Worm (Caenorhabditis elegans) whole organism, L3 larva: Measurements from ENCODE around the gene F55G11.2.

Source experiments
- R02D3.7 ChIP-seq: fragments of 150-350 bp; optimal IDR thresholded peaks from 2 replicates; lab custom pipeline; 2014; ENCODE audit warnings: missing biosample characterization, missing genetic modification characterization
- ZK546.5 ChIP-seq: sonication (generic microtip); optimal IDR thresholded peaks from 2 replicates; lab custom pipeline; 2017; ENCODE audit warnings: missing biosample characterization, missing genetic modification characterization
- ama-1 ChIP-seq: fragments of 150-350 bp; optimal IDR thresholded peaks from 2 replicates; lab custom pipeline; 2018
- ceh-16 ChIP-seq: sonication (generic microtip); optimal IDR thresholded peaks from 2 replicates; lab custom pipeline; 2017; ENCODE audit warnings: missing biosample characterization, missing genetic modification characterization
- ceh-82 ChIP-seq: fragments of 150-350 bp; optimal IDR thresholded peaks from 2 replicates; lab custom pipeline; 2014; ENCODE audit warnings: missing biosample characterization, missing genetic modification characterization
- daf-12 ChIP-seq: fragments of 150-350 bp; optimal IDR thresholded peaks from 2 replicates; lab custom pipeline; 2014; ENCODE audit warnings: missing biosample characterization, missing genetic modification reagents, missing genetic modification characterization
- egl-27 ChIP-seq: sonication (generic microtip); optimal IDR thresholded peaks from 4 replicates; lab custom pipeline; 2017; ENCODE audit warnings: missing biosample characterization, missing genetic modification reagents, missing genetic modification characterization
- egl-5 ChIP-seq: fragments of 150-350 bp; optimal IDR thresholded peaks from 2 replicates; lab custom pipeline; 2017; ENCODE audit warnings: missing biosample characterization, missing genetic modification reagents, missing genetic modification characterization, inconsistent platforms
- elt-1 ChIP-seq: fragments of 150-350 bp; optimal IDR thresholded peaks from 2 replicates; lab custom pipeline; 2014; ENCODE audit warnings: missing biosample characterization, missing genetic modification characterization
- elt-2 ChIP-seq: sonication (generic microtip); optimal IDR thresholded peaks from 2 replicates; lab custom pipeline; 2016; ENCODE audit warnings: missing genetic modification reagents, mild to moderate bottlenecking, missing genetic modification characterization, missing compliant biosample characterization
- elt-3 ChIP-seq, 3 experiments: fragments of 150-350 bp in 1 of 3; sonication (generic microtip) in 2 of 3; optimal IDR thresholded peaks; 2 replicates in 2 of 3; 4 replicates in 1 of 3; lab custom pipeline; 2014 to 2017; ENCODE audit warnings: missing biosample characterization in 3 of 3, missing genetic modification characterization in 3 of 3
- eor-1 ChIP-seq, 2 experiments: fragments of 150-350 bp; optimal IDR thresholded peaks; 2 replicates each; lab custom pipeline; 2014 to 2018; ENCODE audit warnings: missing biosample characterization in 2 of 2, missing genetic modification characterization in 2 of 2
- fkh-10 ChIP-seq: sonication (generic microtip); optimal IDR thresholded peaks from 2 replicates; lab custom pipeline; 2017; ENCODE audit warnings: missing biosample characterization, missing genetic modification reagents, missing genetic modification characterization
- fkh-2 ChIP-seq: fragments of 150-350 bp; optimal IDR thresholded peaks from 2 replicates; lab custom pipeline; 2014; ENCODE audit warnings: missing biosample characterization, missing genetic modification reagents, missing genetic modification characterization
- fos-1 ChIP-seq: fragments of 150-350 bp; optimal IDR thresholded peaks from 2 replicates; lab custom pipeline; 2014; ENCODE audit warnings: missing biosample characterization, missing genetic modification characterization
- hmg-11 ChIP-seq: sonication (generic microtip); optimal IDR thresholded peaks from 2 replicates; lab custom pipeline; 2016; ENCODE audit warnings: missing genetic modification characterization, missing compliant biosample characterization
- lin-15B ChIP-seq: fragments of 150-350 bp; optimal IDR thresholded peaks from 2 replicates; lab custom pipeline; 2014; ENCODE audit warnings: missing biosample characterization, missing genetic modification characterization
- lsy-12 ChIP-seq: sonication (generic microtip); optimal IDR thresholded peaks from 2 replicates; lab custom pipeline; 2016; ENCODE audit warnings: mild to moderate bottlenecking, missing genetic modification characterization, missing compliant biosample characterization
- mml-1 ChIP-seq: fragments of 150-350 bp; sonication (generic microtip); optimal IDR thresholded peaks from 3 replicates; lab custom pipeline; 2014; ENCODE audit warnings: missing biosample characterization, missing genetic modification characterization
- nhr-12 ChIP-seq: fragments of 150-350 bp; optimal IDR thresholded peaks from 2 replicates; lab custom pipeline; 2014; ENCODE audit warnings: missing biosample characterization, missing genetic modification characterization
- nhr-23 ChIP-seq: fragments of 150-350 bp; optimal IDR thresholded peaks from 2 replicates; lab custom pipeline; 2014; ENCODE audit warnings: missing biosample characterization, missing genetic modification reagents, missing genetic modification characterization
- nhr-237 ChIP-seq: fragments of 150-350 bp; optimal IDR thresholded peaks from 2 replicates; lab custom pipeline; 2014; ENCODE audit warnings: missing biosample characterization, missing genetic modification characterization
- nhr-25 ChIP-seq: sonication (generic microtip); optimal IDR thresholded peaks from 2 replicates; lab custom pipeline; 2017; ENCODE audit warnings: missing biosample characterization, missing genetic modification characterization
- nhr-67 ChIP-seq: fragments of 150-350 bp; optimal IDR thresholded peaks from 2 replicates; lab custom pipeline; 2014; ENCODE audit warnings: missing biosample characterization, missing genetic modification characterization
- nhr-77 ChIP-seq: fragments of 150-350 bp; optimal IDR thresholded peaks from 2 replicates; lab custom pipeline; 2014; ENCODE audit warnings: missing biosample characterization, missing genetic modification characterization
- pha-4 ChIP-seq: fragments of 150-350 bp; optimal IDR thresholded peaks from 2 replicates; lab custom pipeline; 2014; ENCODE audit warnings: missing biosample characterization, missing genetic modification reagents, missing genetic modification characterization
- pqm-1 ChIP-seq: fragments of 150-350 bp; optimal IDR thresholded peaks from 2 replicates; lab custom pipeline; 2017; ENCODE audit warnings: missing biosample characterization, missing genetic modification characterization, inconsistent platforms
- sea-2 ChIP-seq: fragments of 150-350 bp; sonication (generic microtip); optimal IDR thresholded peaks from 4 replicates; lab custom pipeline; 2014; ENCODE audit warnings: missing biosample characterization, missing genetic modification reagents, missing genetic modification characterization
- skn-1 ChIP-seq: fragments of 150-350 bp; optimal IDR thresholded peaks from 2 replicates; lab custom pipeline; 2014; ENCODE audit warnings: missing biosample characterization, missing genetic modification characterization
- tbx-2 ChIP-seq: sonication (generic microtip); optimal IDR thresholded peaks from 2 replicates; lab custom pipeline; 2016; ENCODE audit warnings: mild to moderate bottlenecking, missing genetic modification characterization, missing compliant biosample characterization
- unc-39 ChIP-seq: sonication (generic microtip); optimal IDR thresholded peaks from 4 replicates; lab custom pipeline; 2017; ENCODE audit warnings: missing biosample characterization, missing genetic modification characterization
- unc-62 ChIP-seq: fragments of 150-350 bp; sonication (generic microtip); optimal IDR thresholded peaks from 4 replicates; lab custom pipeline; 2014; ENCODE audit warnings: missing biosample characterization, missing genetic modification reagents, missing genetic modification characterization
- zag-1 ChIP-seq: fragments of 150-350 bp; optimal IDR thresholded peaks from 2 replicates; lab custom pipeline; 2014; ENCODE audit warnings: missing biosample characterization, missing genetic modification characterization
- ztf-11 ChIP-seq: fragments of 150-350 bp; optimal IDR thresholded peaks from 2 replicates; lab custom pipeline; 2014; ENCODE audit warnings: missing biosample characterization, missing genetic modification characterization
- ztf-4 ChIP-seq: fragments of 150-350 bp; optimal IDR thresholded peaks from 2 replicates; lab custom pipeline; 2014; ENCODE audit warnings: missing biosample characterization, missing genetic modification characterization

Gene F55G11.2

ce11 chrIV:12924332-12924731 is 44.8 kb downstream of the F55G11.2 start, which contains the start of gene srlf-4:
Gene srlf-4 (minus strand): TSS chrIV:12924432.
- TF ChIP-seq unc-39, result no peak
- TF ChIP-seq daf-12 (tag; lab: Kevin White, UChicago), result no peak
- no peak for TF ChIP-seq hmg-11 (tag; lab: Kevin White, UChicago)
- TF ChIP-seq pqm-1, result no peak
- TF ChIP-seq nhr-67 (tag; lab: Kevin White, UChicago), result no peak
- no peak for TF ChIP-seq nhr-12
- no peak for TF ChIP-seq nhr-77 (tag; lab: Kevin White, UChicago)
- TF ChIP-seq egl-5 (tag; lab: Kevin White, UChicago), result no peak
- no peak for TF ChIP-seq nhr-25
- no peak for TF ChIP-seq elt-2 (tag; lab: Kevin White, UChicago)
- TF ChIP-seq fos-1, result no peak
- TF ChIP-seq R02D3.7 (tag; lab: Kevin White, UChicago), result no peak
- no peak for TF ChIP-seq egl-27 (tag; lab: Kevin White, UChicago)

- TF ChIP-seq zag-1 (no peak), elt-2 (tag; lab: Kevin White, UChicago) (peak; percentile 85), tbx-2 (tag; lab: Kevin White, UChicago) (no peak), elt-1 (tag; lab: Kevin White, UChicago) (no peak), egl-5 (tag; lab: Kevin White, UChicago) (no peak), unc-62 (GFP tag; lab: Kevin White, UChicago) (no peak), pqm-1 (peak; percentile 69)
Observed at ce11 chrIV:12921027-12921426, 48.1 kb downstream of the F55G11.2 start, which contains the start of gene C32H11.4. Gene C32H11.4 (plus strand): TSS chrIV:12921264.

ce11 chrIV:12920553-12920952 is 48.5 kb downstream of the F55G11.2 start:
- TF ChIP-seq nhr-237 (tag; lab: Kevin White, UChicago) (no peak), ztf-11 (no peak), skn-1 (peak; percentile 33), sea-2 (GFP tag; lab: Kevin White, UChicago) (no peak), ceh-82 (tag; lab: Kevin White, UChicago) (no peak), lsy-12 (tag; lab: Kevin White, UChicago) (no peak), hmg-11 (tag; lab: Kevin White, UChicago) (no peak), R02D3.7 (tag; lab: Kevin White, UChicago) (no peak), pqm-1 (peak; percentile 52), elt-1 (tag; lab: Kevin White, UChicago) (no peak), mml-1 (tag; lab: Kevin White, UChicago) (no peak)

- TF ChIP-seq lin-15B (tag; lab: Kevin White, UChicago), result no peak
- TF ChIP-seq fkh-10, result no peak
- no peak for TF ChIP-seq nhr-77 (tag; lab: Kevin White, UChicago)
- TF ChIP-seq pqm-1, result no peak
- TF ChIP-seq eor-1 (tag; optimal IDR thresholded peaks at IDR 0.05; lab: Kevin White, UChicago), result no peak
- TF ChIP-seq ceh-16, result no peak
- TF ChIP-seq ama-1, result no peak
- TF ChIP-seq lsy-12 (tag; lab: Kevin White, UChicago), result no peak
- TF ChIP-seq fkh-2 (tag; lab: Kevin White, UChicago), result no peak
- TF ChIP-seq elt-3 (tag; optimal IDR thresholded peaks at IDR 0.05; lab: Kevin White, UChicago), result no peak
- no peak for TF ChIP-seq fos-1
- no peak for TF ChIP-seq pha-4 (tag; lab: Kevin White, UChicago)
- TF ChIP-seq hmg-11 (tag; lab: Kevin White, UChicago), result no peak
- TF ChIP-seq nhr-237 (tag; lab: Kevin White, UChicago), result no peak
- TF ChIP-seq ztf-4, result no peak
- TF ChIP-seq ZK546.5, result no peak
- no peak for TF ChIP-seq mml-1 (tag; lab: Kevin White, UChicago)
- no peak for TF ChIP-seq nhr-23
- TF ChIP-seq nhr-25, result no peak
Observed at ce11 chrIV:12918256-12918655, 50.8 kb downstream of the F55G11.2 start, which contains the start of gene C32H11.3. Gene C32H11.3 (plus strand): TSS chrIV:12918556.
